Fruit fly (Drosophila melanogaster) whole organism, embryonic: Measurements from ENCODE around the gene Sc2.

Experiments used
- Abd-B ChIP-seq: fragments of 200-800 bp; sonication (Bioruptor generic); optimal IDR thresholded peaks from 2 replicates; lab custom pipeline; 2018; ENCODE audit warnings: missing biosample characterization, mild to moderate bottlenecking, missing genetic modification characterization, moderate library complexity
- Blimp-1 ChIP-seq: fragments of 200-800 bp; sonication (Bioruptor generic); optimal IDR thresholded peaks from 3 replicates; lab custom pipeline; 2018; ENCODE audit warnings: missing biosample characterization, missing genetic modification characterization, mild to moderate bottlenecking, moderate library complexity, missing genetic modification reagents
- C15 ChIP-seq: fragments of 200-800 bp; sonication (Bioruptor generic); IDR thresholded peaks from 3 replicates; pipeline ENCODE4 v1.3.6; 2022; ENCODE audit warnings: missing biosample characterization, missing genetic modification characterization
- CG10267 ChIP-seq: fragments of 200-800 bp; sonication (Bioruptor generic); optimal IDR thresholded peaks from 2 replicates; lab custom pipeline; 2018; ENCODE audit warnings: missing biosample characterization, mild to moderate bottlenecking, missing genetic modification characterization, moderate library complexity
- CG10366 ChIP-seq: fragments of 200-800 bp; sonication (Bioruptor generic); IDR thresholded peaks from 2 replicates; pipeline ENCODE4 v1.3.6; 2022; ENCODE audit warnings: missing biosample characterization, missing genetic modification characterization
- CG11696 ChIP-seq: fragments of 200-800 bp; sonication (Bioruptor generic); IDR thresholded peaks from 2 replicates; pipeline ENCODE4 v1.3.6; 2022; ENCODE audit warnings: missing biosample characterization, missing genetic modification characterization
- CG11723 ChIP-seq: fragments of 200-800 bp; sonication (Bioruptor generic); optimal IDR thresholded peaks from 2 replicates; lab custom pipeline; 2017; ENCODE audit warnings: missing biosample characterization, mild to moderate bottlenecking, missing genetic modification characterization
- CG12236 ChIP-seq: fragments of 200-800 bp; sonication (Bioruptor generic); optimal IDR thresholded peaks from 2 replicates; lab custom pipeline; 2016; ENCODE audit warnings: missing biosample characterization, missing genetic modification characterization
- CG13424 ChIP-seq: fragments of 200-800 bp; sonication (Bioruptor generic); optimal IDR thresholded peaks from 2 replicates; lab custom pipeline; 2019; ENCODE audit warnings: missing biosample characterization, mild to moderate bottlenecking, missing genetic modification characterization, moderate library complexity
- CG13775 ChIP-seq: fragments of 200-800 bp; sonication (Bioruptor generic); optimal IDR thresholded peaks from 3 replicates; lab custom pipeline; 2017; ENCODE audit warnings: missing biosample characterization, mild to moderate bottlenecking, missing genetic modification characterization
- CG17186 ChIP-seq: fragments of 200-800 bp; sonication (Bioruptor generic); optimal IDR thresholded peaks from 3 replicates; lab custom pipeline; 2017; ENCODE audit warnings: missing biosample characterization, missing genetic modification reagents, missing genetic modification characterization
- CG17361 ChIP-seq: fragments of 200-800 bp; sonication (Bioruptor generic); IDR thresholded peaks from 3 replicates; pipeline ENCODE4 v1.3.6; 2022; ENCODE audit warnings: missing biosample characterization, missing genetic modification characterization
- CG18011 ChIP-seq: fragments of 200-800 bp; sonication (Bioruptor generic); optimal IDR thresholded peaks from 2 replicates; lab custom pipeline; 2017; ENCODE audit warnings: missing biosample characterization, missing genetic modification characterization, mild to moderate bottlenecking, moderate library complexity, missing genotype
- CG2116 ChIP-seq: fragments of 200-800 bp; sonication (Bioruptor generic); optimal IDR thresholded peaks from 3 replicates; lab custom pipeline; 2018; ENCODE audit warnings: missing biosample characterization, mild to moderate bottlenecking, missing genetic modification characterization
- CG2129 ChIP-seq: fragments of 200-800 bp; sonication (Bioruptor generic); IDR thresholded peaks from 2 replicates; pipeline ENCODE4 v1.3.6; 2022; ENCODE audit warnings: missing biosample characterization, missing genetic modification characterization; ENCODE audit not compliant: partially characterized antibody
- CG2678 ChIP-seq: fragments of 200-800 bp; sonication (Bioruptor generic); optimal IDR thresholded peaks from 3 replicates; lab custom pipeline; 2019; ENCODE audit warnings: missing biosample characterization, mild to moderate bottlenecking, missing genetic modification characterization, moderate library complexity
- CG30403 ChIP-seq: fragments of 200-800 bp; sonication (Bioruptor generic); optimal IDR thresholded peaks from 3 replicates; lab custom pipeline; 2016; ENCODE audit warnings: missing biosample characterization, missing genetic modification characterization
- CG3065 ChIP-seq: fragments of 200-800 bp; sonication (Bioruptor generic); optimal IDR thresholded peaks from 2 replicates; lab custom pipeline; 2016; ENCODE audit warnings: missing biosample characterization, missing genetic modification characterization
- CG31224 ChIP-seq: fragments of 200-800 bp; sonication (Bioruptor generic); IDR thresholded peaks from 2 replicates; pipeline ENCODE4 v1.3.6; 2022; ENCODE audit warnings: missing biosample characterization, missing genetic modification characterization
- CG31441 ChIP-seq: fragments of 200-800 bp; sonication (Bioruptor generic); IDR thresholded peaks from 2 replicates; pipeline ENCODE4 v1.3.6; 2022; ENCODE audit warnings: missing biosample characterization, missing genetic modification characterization
- CG32772 ChIP-seq: fragments of 200-800 bp; sonication (Bioruptor generic); IDR thresholded peaks from 2 replicates; pipeline ENCODE4 v1.3.6; 2022; ENCODE audit warnings: missing biosample characterization, missing genetic modification characterization
- CG3281 ChIP-seq: fragments of 200-800 bp; sonication (Bioruptor generic); optimal IDR thresholded peaks from 3 replicates; lab custom pipeline; 2017; ENCODE audit warnings: missing biosample characterization, mild to moderate bottlenecking, missing genetic modification characterization
- CG6813 ChIP-seq: fragments of 200-800 bp; sonication (Bioruptor generic); optimal IDR thresholded peaks from 2 replicates; lab custom pipeline; 2017; ENCODE audit warnings: missing biosample characterization, missing genetic modification characterization, mild to moderate bottlenecking, moderate library complexity, missing genetic modification reagents
- CG7372 ChIP-seq: fragments of 200-800 bp; sonication (Bioruptor generic); IDR thresholded peaks from 2 replicates; pipeline ENCODE4 v1.3.6; 2022; ENCODE audit warnings: missing biosample characterization, missing genetic modification characterization
- Dp ChIP-seq: fragments of 200-800 bp; sonication (Bioruptor generic); optimal IDR thresholded peaks from 2 replicates; lab custom pipeline; 2018; ENCODE audit warnings: missing biosample characterization, mild to moderate bottlenecking, missing genetic modification characterization, moderate library complexity
- Ets65A ChIP-seq: fragments of 200-800 bp; sonication (Bioruptor generic); peaks from one replicate; lab custom pipeline; 2016; ENCODE audit warnings: missing biosample characterization, missing genetic modification characterization
- Hmr ChIP-seq: fragments of 200-800 bp; sonication (Bioruptor generic); optimal IDR thresholded peaks from 3 replicates; lab custom pipeline; 2017; ENCODE audit warnings: mild to moderate bottlenecking, missing biosample characterization, missing genetic modification reagents, missing genetic modification characterization
- Hr51 ChIP-seq, 2 experiments: fragments of 200-800 bp; sonication (Bioruptor generic); optimal IDR thresholded peaks; 2 replicates in 1 of 2; 3 replicates in 1 of 2; lab custom pipeline; 2016 to 2018; ENCODE audit warnings: missing biosample characterization in 2 of 2, missing genetic modification characterization in 2 of 2, mild to moderate bottlenecking in 1 of 2, moderate library complexity in 1 of 2
- Mad ChIP-seq: fragments of 200-800 bp; sonication (Bioruptor generic); optimal IDR thresholded peaks from 2 replicates; lab custom pipeline; 2016; ENCODE audit warnings: missing biosample characterization, missing genetic modification characterization
- Oli ChIP-seq: fragments of 200-800 bp; sonication (Bioruptor generic); optimal IDR thresholded peaks from 2 replicates; lab custom pipeline; 2018; ENCODE audit warnings: missing biosample characterization, mild to moderate bottlenecking, missing genetic modification characterization, moderate library complexity
- Ptx1 ChIP-seq: fragments of 200-800 bp; sonication (Bioruptor generic); IDR thresholded peaks from 2 replicates; pipeline ENCODE4 v1.3.6; 2022; ENCODE audit warnings: missing biosample characterization, missing genetic modification characterization
- Taf1 ChIP-seq: fragments of 200-800 bp; sonication (Bioruptor generic); IDR thresholded peaks from 2 replicates; pipeline ENCODE4 v1.3.6; 2022; ENCODE audit warnings: missing biosample characterization, missing genetic modification characterization
- ac ChIP-seq: fragments of 200-800 bp; sonication (Bioruptor generic); optimal IDR thresholded peaks from 3 replicates; lab custom pipeline; 2017; ENCODE audit warnings: missing biosample characterization, mild to moderate bottlenecking, missing genetic modification characterization
- cas ChIP-seq: fragments of 200-800 bp; sonication (Bioruptor generic); IDR thresholded peaks from 2 replicates; pipeline ENCODE4 v1.3.6; 2022; ENCODE audit warnings: missing biosample characterization, missing genetic modification characterization
- fd3F ChIP-seq: fragments of 200-800 bp; sonication (Bioruptor generic); optimal IDR thresholded peaks from 2 replicates; lab custom pipeline; 2018; ENCODE audit warnings: missing biosample characterization, mild to moderate bottlenecking, missing genetic modification characterization, moderate library complexity
- ftz-f1 ChIP-seq: fragments of 200-800 bp; sonication (Bioruptor generic); optimal IDR thresholded peaks from 2 replicates; lab custom pipeline; 2016; ENCODE audit warnings: missing biosample characterization, missing genetic modification characterization
- fu2 ChIP-seq: fragments of 200-800 bp; sonication (Bioruptor generic); optimal IDR thresholded peaks from 2 replicates; lab custom pipeline; 2016; ENCODE audit warnings: missing biosample characterization, missing genetic modification characterization
- gcm ChIP-seq: fragments of 200-800 bp; sonication (Bioruptor generic); optimal IDR thresholded peaks from 2 replicates; lab custom pipeline; 2019; ENCODE audit warnings: missing biosample characterization, mild to moderate bottlenecking, missing genetic modification characterization, moderate library complexity
- gsb ChIP-seq: fragments of 200-800 bp; sonication (Bioruptor generic); IDR thresholded peaks from 2 replicates; pipeline ENCODE4 v1.3.6; 2022; ENCODE audit warnings: missing biosample characterization, missing genetic modification characterization
- gsb-n ChIP-seq: fragments of 200-800 bp; sonication (Bioruptor generic); optimal IDR thresholded peaks from 3 replicates; lab custom pipeline; 2018; ENCODE audit warnings: missing biosample characterization, mild to moderate bottlenecking, missing genetic modification characterization
- gt ChIP-seq: fragments of 200-800 bp; sonication (Bioruptor generic); IDR thresholded peaks from 2 replicates; pipeline ENCODE4 v1.3.6; 2022; ENCODE audit warnings: missing biosample characterization, missing genetic modification characterization
- jumu ChIP-seq: fragments of 200-800 bp; sonication (Bioruptor generic); optimal IDR thresholded peaks from 3 replicates; lab custom pipeline; 2016; ENCODE audit warnings: missing biosample characterization, missing genetic modification characterization
- kay ChIP-seq: fragments of 200-800 bp; sonication (Bioruptor generic); optimal IDR thresholded peaks from 2 replicates; lab custom pipeline; 2016; ENCODE audit warnings: missing biosample characterization, missing genetic modification characterization
- nom ChIP-seq: fragments of 200-800 bp; sonication (Bioruptor generic); optimal IDR thresholded peaks from 2 replicates; lab custom pipeline; 2017; ENCODE audit warnings: missing biosample characterization, missing genetic modification characterization, mild to moderate bottlenecking, moderate library complexity, missing genetic modification reagents
- peb ChIP-seq: fragments of 200-800 bp; sonication (Bioruptor generic); IDR thresholded peaks from 2 replicates; pipeline ENCODE4 v1.3.6; 2022; ENCODE audit warnings: missing biosample characterization, missing genetic modification characterization
- phol ChIP-seq: fragments of 200-800 bp; sonication (Bioruptor generic); optimal IDR thresholded peaks from 3 replicates; lab custom pipeline; 2018; ENCODE audit warnings: missing biosample characterization, mild to moderate bottlenecking, missing genetic modification characterization, moderate library complexity
- slou ChIP-seq: fragments of 200-800 bp; sonication (Bioruptor generic); optimal IDR thresholded peaks from 3 replicates; lab custom pipeline; 2016; ENCODE audit warnings: missing biosample characterization, missing genetic modification characterization
- stwl ChIP-seq: fragments of 200-800 bp; sonication (Bioruptor generic); optimal IDR thresholded peaks from 3 replicates; lab custom pipeline; 2018; ENCODE audit warnings: missing biosample characterization, mild to moderate bottlenecking, missing genetic modification characterization, moderate library complexity
- tio ChIP-seq: fragments of 200-800 bp; sonication (Bioruptor generic); optimal IDR thresholded peaks from 2 replicates; lab custom pipeline; 2017; ENCODE audit warnings: missing biosample characterization, missing genetic modification characterization, inconsistent platforms
- wor ChIP-seq: fragments of 200-800 bp; sonication (Bioruptor generic); IDR thresholded peaks from 2 replicates; pipeline ENCODE4 v1.3.6; 2022; ENCODE audit warnings: missing biosample characterization, missing genetic modification characterization
- z ChIP-seq: fragments of 200-800 bp; sonication (Bioruptor generic); IDR thresholded peaks from 3 replicates; pipeline ENCODE4 v1.3.6; 2022; ENCODE audit warnings: missing biosample characterization, missing genetic modification characterization

Sc2 gene

dm6 chr3L:3898978-3899377 is 4.3 kb upstream of the Sc2 start, which contains the start of gene Ccz1 (continued):
- TF ChIP-seq CG3281 (peak; percentile 79), kay (peak; percentile 76), CG7372 (GFP tag; lab: Robert Waterston, UW) (no peak), peb (GFP tag; lab: Robert Waterston, UW) (no peak), CG17361 (GFP tag; lab: Robert Waterston, UW) (no peak), Ets65A (GFP tag; lab: Kevin White, UChicago) (peak; percentile 84), CG31224 (GFP tag; lab: Robert Waterston, UW) (no peak), CG11696 (no peak), CG3065 (GFP tag; lab: Kevin White, UChicago) (peak; percentile 42), ac (GFP tag; lab: Kevin White, UChicago) (peak; percentile 7), Ptx1 (no peak), CG2129 (no peak), CG30403 (GFP tag; lab: Kevin White, UChicago) (peak; percentile 59), CG2116 (GFP tag; lab: Kevin White, UChicago) (peak; percentile 95), nom (GFP tag; lab: Kevin White, UChicago) (peak; percentile 36), gcm (GFP tag; lab: Kevin White, UChicago) (peak; percentile 12), CG18011 (no peak), CG17186 (peak; percentile 63), CG13775 (peak; percentile 30), CG6813 (GFP tag; lab: Kevin White, UChicago) (peak; percentile 37), gsb-n (tag; lab: Kevin White, UChicago) (peak; percentile 66), CG10267 (tag; lab: Kevin White, UChicago) (peak; percentile 69), CG11723 (GFP tag; lab: Kevin White, UChicago) (peak; percentile 6), Hr51 (GFP tag; optimal IDR thresholded peaks at IDR 0.05; lab: Kevin White, UChicago) (peak in 1 of 2 experiments; percentile 58), tio (GFP tag; lab: Kevin White, UChicago) (peak; percentile 81), Taf1 (GFP tag; lab: Robert Waterston, UW) (no peak), cas (GFP tag; lab: Robert Waterston, UW) (no peak), phol (peak; percentile 35), slou (GFP tag; lab: Kevin White, UChicago) (peak; percentile 62), CG31441 (GFP tag; lab: Robert Waterston, UW) (no peak), Oli (no peak), ftz-f1 (GFP tag; lab: Kevin White, UChicago) (no peak), Mad (peak; percentile 74), Blimp-1 (GFP tag; lab: Kevin White, UChicago) (peak; percentile 57), C15 (no peak), Hmr (GFP tag; lab: Kevin White, UChicago) (peak; percentile 84), CG12236 (GFP tag; lab: Kevin White, UChicago) (peak; percentile 53), CG13424 (peak; percentile 71), stwl (tag; lab: Kevin White, UChicago) (peak; percentile 70), fd3F (peak; percentile 58), CG10366 (no peak), Dp (GFP tag; lab: Kevin White, UChicago) (peak; percentile 41), fu2 (peak; percentile 54), gsb (GFP tag; lab: Robert Waterston, UW) (no peak), CG32772 (no peak), gt (GFP tag; lab: Robert Waterston, UW) (no peak), z (GFP tag; lab: Robert Waterston, UW) (no peak), Abd-B (peak; percentile 9), jumu (GFP tag; lab: Kevin White, UChicago) (peak; percentile 61), wor (no peak), CG2678 (tag; lab: Kevin White, UChicago) (peak; percentile 59)
